Fruit fly (Drosophila melanogaster) whole organism, embryonic: ENCODE data around the gene tyf.

Source experiments
- CG11504 ChIP-seq: fragments of 200-800 bp; sonication (Bioruptor generic); optimal IDR thresholded peaks from 3 replicates; lab custom pipeline; 2019; ENCODE audit warnings: missing biosample characterization, mild to moderate bottlenecking, missing genetic modification characterization, moderate library complexity
- CG12236 ChIP-seq: fragments of 200-800 bp; sonication (Bioruptor generic); optimal IDR thresholded peaks from 2 replicates; lab custom pipeline; 2016; ENCODE audit warnings: missing biosample characterization, missing genetic modification characterization
- CG15073 ChIP-seq: fragments of 200-800 bp; sonication (Bioruptor generic); optimal IDR thresholded peaks from 2 replicates; lab custom pipeline; 2016; ENCODE audit warnings: missing biosample characterization, missing genetic modification characterization
- CG15269 ChIP-seq: fragments of 200-800 bp; sonication (Bioruptor generic); optimal IDR thresholded peaks from 2 replicates; lab custom pipeline; 2018; ENCODE audit warnings: missing biosample characterization, mild to moderate bottlenecking, missing genetic modification characterization, moderate library complexity
- CG15696 ChIP-seq: fragments of 200-800 bp; sonication (Bioruptor generic); optimal IDR thresholded peaks from 2 replicates; lab custom pipeline; 2019; ENCODE audit warnings: missing biosample characterization, mild to moderate bottlenecking, missing genetic modification characterization, moderate library complexity
- CG16813 ChIP-seq: fragments of 200-800 bp; sonication (Bioruptor generic); IDR thresholded peaks from 3 replicates; pipeline ENCODE4 v1.3.6; 2022; ENCODE audit warnings: missing biosample characterization, missing genetic modification characterization; ENCODE audit not compliant: partially characterized antibody
- CG18262 ChIP-seq: fragments of 200-800 bp; optimal IDR thresholded peaks from 3 replicates; lab custom pipeline; 2019; ENCODE audit warnings: missing biosample characterization, mild to moderate bottlenecking, missing genetic modification characterization, moderate library complexity
- CG1832 ChIP-seq: fragments of 200-800 bp; sonication (Bioruptor generic); optimal IDR thresholded peaks from 2 replicates; lab custom pipeline; 2017; ENCODE audit warnings: missing biosample characterization, mild to moderate bottlenecking, missing genetic modification characterization, inconsistent platforms
- CG2116 ChIP-seq: fragments of 200-800 bp; sonication (Bioruptor generic); optimal IDR thresholded peaks from 3 replicates; lab custom pipeline; 2018; ENCODE audit warnings: missing biosample characterization, mild to moderate bottlenecking, missing genetic modification characterization
- CG33557 ChIP-seq: fragments of 200-800 bp; sonication (Bioruptor generic); optimal IDR thresholded peaks from 2 replicates; lab custom pipeline; 2019; ENCODE audit warnings: missing biosample characterization, mild to moderate bottlenecking, missing genetic modification characterization, moderate library complexity
- CG4404 ChIP-seq: fragments of 200-800 bp; sonication (Bioruptor generic); IDR thresholded peaks from 2 replicates; pipeline ENCODE4 v1.3.6; 2022; ENCODE audit warnings: missing biosample characterization, missing genetic modification characterization
- CG6791 ChIP-seq: fragments of 200-800 bp; sonication (Bioruptor generic); IDR thresholded peaks from 3 replicates; pipeline ENCODE4 v1.3.6; 2022; ENCODE audit warnings: missing biosample characterization, missing genetic modification characterization; ENCODE audit not compliant: partially characterized antibody
- CG6813 ChIP-seq: fragments of 200-800 bp; sonication (Bioruptor generic); optimal IDR thresholded peaks from 2 replicates; lab custom pipeline; 2017; ENCODE audit warnings: missing biosample characterization, missing genetic modification characterization, mild to moderate bottlenecking, moderate library complexity, missing genetic modification reagents
- CG8281 ChIP-seq: fragments of 200-800 bp; sonication (Bioruptor generic); optimal IDR thresholded peaks from 2 replicates; lab custom pipeline; 2018; ENCODE audit warnings: missing biosample characterization, mild to moderate bottlenecking, missing genetic modification characterization, moderate library complexity
- CG8388 ChIP-seq: fragments of 200-800 bp; sonication (Bioruptor generic); optimal IDR thresholded peaks from 2 replicates; lab custom pipeline; 2019; ENCODE audit warnings: missing biosample characterization, mild to moderate bottlenecking, missing genetic modification characterization, moderate library complexity
- CG9727 ChIP-seq: fragments of 200-800 bp; sonication (Bioruptor generic); optimal IDR thresholded peaks from 3 replicates; lab custom pipeline; 2017; ENCODE audit warnings: missing biosample characterization, mild to moderate bottlenecking, missing genetic modification characterization
- CG9797 ChIP-seq: fragments of 200-800 bp; sonication (Bioruptor generic); optimal IDR thresholded peaks from 3 replicates; lab custom pipeline; 2018; ENCODE audit warnings: missing biosample characterization, mild to moderate bottlenecking, missing genetic modification characterization
- D19A ChIP-seq: fragments of 200-800 bp; optimal IDR thresholded peaks from 3 replicates; lab custom pipeline; 2019; ENCODE audit warnings: missing biosample characterization, mild to moderate bottlenecking, missing genetic modification characterization, moderate library complexity
- Deaf1 ChIP-seq: fragments of 200-800 bp; optimal IDR thresholded peaks from 3 replicates; lab custom pipeline; 2019; ENCODE audit warnings: missing biosample characterization, mild to moderate bottlenecking, missing genetic modification characterization, moderate library complexity
- ERR ChIP-seq: fragments of 200-800 bp; sonication (Bioruptor generic); optimal IDR thresholded peaks from 2 replicates; lab custom pipeline; 2016; ENCODE audit warnings: missing biosample characterization, missing genetic modification characterization
- Ets65A ChIP-seq: fragments of 200-800 bp; sonication (Bioruptor generic); peaks from one replicate; lab custom pipeline; 2016; ENCODE audit warnings: missing biosample characterization, missing genetic modification characterization
- HLH3B ChIP-seq: fragments of 200-800 bp; sonication (Bioruptor generic); IDR thresholded peaks from 2 replicates; pipeline ENCODE4 v1.3.6; 2022; ENCODE audit warnings: missing biosample characterization, missing genetic modification characterization
- Hr51 ChIP-seq, 2 experiments: fragments of 200-800 bp; sonication (Bioruptor generic); optimal IDR thresholded peaks; 2 replicates in 1 of 2; 3 replicates in 1 of 2; lab custom pipeline; 2016 to 2018; ENCODE audit warnings: missing biosample characterization in 2 of 2, missing genetic modification characterization in 2 of 2, mild to moderate bottlenecking in 1 of 2, moderate library complexity in 1 of 2
- Nf-YC ChIP-seq: fragments of 200-800 bp; optimal IDR thresholded peaks from 3 replicates; lab custom pipeline; 2019; ENCODE audit warnings: missing biosample characterization, mild to moderate bottlenecking, missing genetic modification characterization, moderate library complexity
- YL-1 ChIP-seq: fragments of 200-800 bp; sonication (Bioruptor generic); optimal IDR thresholded peaks from 3 replicates; lab custom pipeline; 2017; ENCODE audit warnings: missing biosample characterization, mild to moderate bottlenecking, missing genetic modification characterization
- amos ChIP-seq: fragments of 200-800 bp; sonication (Bioruptor generic); IDR thresholded peaks from 2 replicates; pipeline ENCODE4 v1.3.6; 2022; ENCODE audit warnings: missing biosample characterization, missing genetic modification characterization; ENCODE audit not compliant: partially characterized antibody
- chm ChIP-seq: fragments of 200-800 bp; sonication (Bioruptor generic); IDR thresholded peaks from 2 replicates; pipeline ENCODE4 v1.3.6; 2022; ENCODE audit warnings: missing biosample characterization, missing genetic modification characterization
- crol ChIP-seq: fragments of 200-800 bp; sonication (Bioruptor generic); IDR thresholded peaks from 2 replicates; pipeline ENCODE4 v1.3.6; 2022; ENCODE audit warnings: missing biosample characterization, missing genetic modification characterization
- ewg ChIP-seq: fragments of 200-800 bp; sonication (Bioruptor generic); optimal IDR thresholded peaks from 3 replicates; lab custom pipeline; 2017; ENCODE audit warnings: mild to moderate bottlenecking, missing biosample characterization, missing genetic modification reagents, missing genetic modification characterization
- gt ChIP-seq: fragments of 200-800 bp; sonication (Bioruptor generic); IDR thresholded peaks from 2 replicates; pipeline ENCODE4 v1.3.6; 2022; ENCODE audit warnings: missing biosample characterization, missing genetic modification characterization
- hb ChIP-seq: fragments of 200-800 bp; sonication (Bioruptor generic); IDR thresholded peaks from 3 replicates; pipeline ENCODE4 v1.3.6; 2022; ENCODE audit warnings: missing biosample characterization, missing genetic modification characterization; ENCODE audit not compliant: partially characterized antibody
- her ChIP-seq: fragments of 200-800 bp; sonication (Bioruptor generic); optimal IDR thresholded peaks from 2 replicates; lab custom pipeline; 2016; ENCODE audit warnings: missing biosample characterization, missing genetic modification characterization
- insv ChIP-seq, 2 experiments: fragments of 200-800 bp; sonication (Bioruptor generic); optimal IDR thresholded peaks; 3 replicates each; lab custom pipeline; 2016 to 2018; ENCODE audit warnings: missing biosample characterization in 2 of 2, missing genetic modification characterization in 2 of 2
- lab ChIP-seq: fragments of 200-800 bp; sonication (Bioruptor generic); optimal IDR thresholded peaks from 3 replicates; lab custom pipeline; 2017; ENCODE audit warnings: missing biosample characterization, missing genetic modification characterization, mild to moderate bottlenecking, moderate library complexity, missing genetic modification reagents
- lola ChIP-seq, 3 experiments: fragments of >200 bp in 2 of 3; fragments of 200-800 bp in 1 of 3; sonication (Bioruptor generic) in 1 of 3; optimal IDR thresholded peaks; 2 replicates each; lab custom pipeline; 2017 to 2019; ENCODE audit warnings: missing biosample characterization in 3 of 3, missing genetic modification characterization in 3 of 3, mild to moderate bottlenecking in 1 of 3, moderate library complexity in 1 of 3
- luna ChIP-seq: fragments of 200-800 bp; sonication (Bioruptor generic); optimal IDR thresholded peaks from 2 replicates; lab custom pipeline; 2016; ENCODE audit warnings: missing biosample characterization, missing genetic modification characterization
- oc ChIP-seq: fragments of 200-800 bp; sonication (Bioruptor generic); optimal IDR thresholded peaks from 2 replicates; lab custom pipeline; 2018; ENCODE audit warnings: missing biosample characterization, mild to moderate bottlenecking, missing genetic modification characterization, moderate library complexity
- pan ChIP-seq, 4 experiments: fragments of >200 bp in 3 of 4; fragments of 200-800 bp in 1 of 4; sonication (Bioruptor generic) in 1 of 4; optimal IDR thresholded peaks in 3 of 4; IDR thresholded peaks in 1 of 4; 2 replicates each; pipeline versions ENCODE4 v1.3.6 to Lab custom; 2017 to 2022; ENCODE audit warnings: missing biosample characterization in 2 of 4, missing genetic modification characterization in 2 of 4, mixed read lengths in 1 of 4
- psq ChIP-seq: fragments of 200-800 bp; sonication (Bioruptor generic); optimal IDR thresholded peaks from 2 replicates; lab custom pipeline; 2017; ENCODE audit warnings: missing biosample characterization, missing genetic modification characterization
- ranshi ChIP-seq: fragments of 200-800 bp; sonication (Bioruptor generic); IDR thresholded peaks from 2 replicates; pipeline ENCODE4 v1.3.6; 2022; ENCODE audit warnings: missing biosample characterization, missing genetic modification characterization
- scrt ChIP-seq: fragments of 200-800 bp; sonication (Bioruptor generic); optimal IDR thresholded peaks from 2 replicates; lab custom pipeline; 2018; ENCODE audit warnings: missing biosample characterization, mild to moderate bottlenecking, missing genetic modification characterization, moderate library complexity
- sna ChIP-seq: fragments of 200-800 bp; sonication (Bioruptor generic); IDR thresholded peaks from 2 replicates; pipeline ENCODE4 v1.3.6; 2022; ENCODE audit warnings: missing biosample characterization, missing genetic modification characterization; ENCODE audit not compliant: partially characterized antibody
- sr ChIP-seq: fragments of 200-800 bp; sonication (Bioruptor generic); IDR thresholded peaks from 3 replicates; pipeline ENCODE4 v1.3.6; 2022; ENCODE audit warnings: missing biosample characterization, missing genetic modification characterization
- tap ChIP-seq: fragments of 200-800 bp; optimal IDR thresholded peaks from 3 replicates; lab custom pipeline; 2019; ENCODE audit warnings: missing biosample characterization, mild to moderate bottlenecking, missing genetic modification characterization, moderate library complexity
- tgo ChIP-seq: fragments of 200-800 bp; sonication (Bioruptor generic); IDR thresholded peaks from 3 replicates; pipeline ENCODE4 v1.3.6; 2022; ENCODE audit warnings: missing biosample characterization, missing genetic modification characterization
- trem ChIP-seq: fragments of 200-800 bp; optimal IDR thresholded peaks from 3 replicates; lab custom pipeline; 2019; ENCODE audit warnings: missing biosample characterization, mild to moderate bottlenecking, missing genetic modification characterization, moderate library complexity
- wek ChIP-seq: fragments of 200-800 bp; sonication (Bioruptor generic); optimal IDR thresholded peaks from 3 replicates; lab custom pipeline; 2018; ENCODE audit warnings: missing biosample characterization, mild to moderate bottlenecking, missing genetic modification characterization, moderate library complexity
- zen2 ChIP-seq: fragments of 200-800 bp; sonication (Bioruptor generic); IDR thresholded peaks from 3 replicates; pipeline ENCODE4 v1.3.6; 2022; ENCODE audit warnings: missing biosample characterization, missing genetic modification characterization; ENCODE audit not compliant: partially characterized antibody

The tyf gene

dm6 chrX:4116834-4117736 is at the start of gene tyf, which contains the start of gene Tip60 (continued):
- TF ChIP-seq zen2 (no peak), CG2116 (GFP tag; lab: Kevin White, UChicago) (peak; percentile 39), CG8388 (GFP tag; lab: Kevin White, UChicago) (no peak), HLH3B (GFP tag; lab: Robert Waterston, UW) (no peak), her (peak; percentile 37), CG33557 (peak; percentile 4), sr (GFP tag; lab: Robert Waterston, UW) (no peak), trem (tag; lab: Kevin White, UChicago) (peak; percentile 98), ERR (GFP tag; lab: Kevin White, UChicago) (no peak), Hr51 (GFP tag; optimal IDR thresholded peaks at IDR 0.05; lab: Kevin White, UChicago) (no peak), CG18262 (tag; lab: Kevin White, UChicago) (no peak), hb (no peak), sna (GFP tag; lab: Robert Waterston, UW) (0 out of 2 replicates have a peak, but pooled peaks have one; percentile 27), amos (peak; percentile 71), chm (0 out of 2 replicates have a peak, but pooled peaks have one; percentile 22), Ets65A (GFP tag; lab: Kevin White, UChicago) (peak; percentile 92), CG15269 (tag; lab: Kevin White, UChicago) (no peak), insv (GFP tag; optimal IDR thresholded peaks at IDR 0.05; lab: Kevin White, UChicago) (no peak), CG16813 (GFP tag; lab: Robert Waterston, UW) (peak; percentile 61), oc (tag; lab: Kevin White, UChicago) (no peak), CG9797 (peak; percentile 36), ranshi (GFP tag; lab: Robert Waterston, UW) (no peak), gt (GFP tag; lab: Robert Waterston, UW) (no peak), CG15073 (GFP tag; lab: Kevin White, UChicago) (no peak), lola (GFP tag; optimal IDR thresholded peaks at IDR 0.05; lab: Kevin White, UChicago) (no peak), CG11504 (tag; lab: Kevin White, UChicago) (no peak), CG6791 (peak; percentile 79), scrt (GFP tag; lab: Kevin White, UChicago) (no peak), luna (no peak), YL-1 (GFP tag; lab: Kevin White, UChicago) (peak; percentile 80), CG1832 (GFP tag; lab: Kevin White, UChicago) (no peak), CG8281 (tag; lab: Kevin White, UChicago) (no peak), CG6813 (no peak), wek (GFP tag; lab: Kevin White, UChicago) (no peak)

- TF ChIP-seq CG15696 = no peak
- no peak for TF ChIP-seq tgo
- no peak for TF ChIP-seq pan (optimal IDR thresholded peaks at IDR 0.05; lab: Kevin White, UChicago)
- TF ChIP-seq pan (GFP tag; optimal IDR thresholded peaks at IDR 0.05 in 1 of 2, IDR thresholded peaks at IDR 0.05 in 1 of 2) = no peak
- no peak for TF ChIP-seq sr (GFP tag; lab: Robert Waterston, UW)
- peak; percentile 40 for TF ChIP-seq crol
- no peak for TF ChIP-seq tap
- no peak for TF ChIP-seq psq (GFP tag; lab: Kevin White, UChicago)
- no peak for TF ChIP-seq CG12236 (GFP tag; lab: Kevin White, UChicago)
- TF ChIP-seq CG4404 = no peak
- TF ChIP-seq ewg (GFP tag; lab: Kevin White, UChicago) = peak; percentile 76
- TF ChIP-seq Deaf1 (tag; lab: Kevin White, UChicago) = peak; percentile 92
- TF ChIP-seq Nf-YC (tag; lab: Kevin White, UChicago) = peak; percentile 73
- no peak for TF ChIP-seq CG9727
- no peak for TF ChIP-seq D19A
- no peak for TF ChIP-seq lab (GFP tag; lab: Kevin White, UChicago)
These were observed 41.4 kb upstream of the tyf start, which contains the start of gene CG43689 for dm6 chrX:4075430-4075829. TSS of gene CG43689 (plus strand) at chrX:4075743.
